Fruit fly (Drosophila melanogaster): ENCODE measurements around the gene CG2991.

Gene CG2991

DNA sequence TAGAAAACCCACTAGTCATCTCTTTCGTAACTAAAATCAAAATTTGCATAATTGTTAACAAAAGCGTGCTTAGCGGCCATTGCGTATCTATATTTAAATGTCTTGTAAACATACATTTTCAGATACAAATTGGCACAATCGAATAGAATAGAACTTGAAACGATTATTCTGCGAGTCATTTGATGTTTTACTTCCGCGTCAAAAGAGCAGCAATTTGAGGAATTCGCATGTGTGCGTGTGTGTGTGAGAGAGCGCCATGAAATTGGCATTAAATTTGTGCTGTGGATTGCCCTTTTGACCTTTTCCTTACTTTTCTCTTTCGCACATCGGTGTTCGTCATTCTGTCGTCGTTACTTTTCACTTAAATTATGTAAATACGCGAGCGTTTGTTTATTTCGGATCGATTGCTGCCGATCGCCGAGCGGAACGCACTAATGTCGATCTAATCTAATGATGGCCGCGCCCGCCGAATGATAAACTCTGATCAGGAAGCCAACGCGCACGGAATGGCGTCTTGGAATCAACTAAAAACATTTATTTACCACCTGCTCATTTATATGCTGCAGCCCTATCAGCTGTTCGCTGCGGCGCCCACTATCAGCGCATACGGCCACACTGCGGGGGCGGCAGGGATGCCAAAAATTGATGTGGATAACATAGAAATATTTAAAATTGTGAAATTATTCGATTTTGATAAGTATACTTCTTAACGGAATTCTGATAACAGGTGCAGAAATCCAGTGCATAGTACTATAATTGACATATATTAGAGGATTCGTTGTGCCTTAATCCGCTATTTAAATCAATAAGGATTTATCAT, 27.9 kb downstream of the CG2991 start (continued):
- TF ChIP-seq D (optimal IDR thresholded peaks at IDR 0.05): no peak
- TF ChIP-seq D (GFP tag; optimal IDR thresholded peaks at IDR 0.05): no peak
- no peak for TF ChIP-seq salm (tag; optimal IDR thresholded peaks at IDR 0.05)
- TF ChIP-seq CG11504 (tag; optimal IDR thresholded peaks at IDR 0.05): peak; percentile 41
- no peak for TF ChIP-seq CG3838 (GFP tag; optimal IDR thresholded peaks at IDR 0.05)
- peak; percentile 37; the same call in 1 of the 2 replicates for TF ChIP-seq esg (GFP tag; conservative IDR thresholded peaks at IDR 0.05)
- TF ChIP-seq GATAe (GFP tag; conservative IDR thresholded peaks at IDR 0.05): peak; percentile 73
- no peak for TF ChIP-seq CG7271 (tag; optimal IDR thresholded peaks at IDR 0.05)
- no peak for TF ChIP-seq CG7786 (GFP tag; optimal IDR thresholded peaks at IDR 0.05)
- peak; percentile 69 for TF ChIP-seq cg (GFP tag; optimal IDR thresholded peaks at IDR 0.05)
- TF ChIP-seq trem (tag; optimal IDR thresholded peaks at IDR 0.05): peak; percentile 34
- no peak; the same call in 2 of the 3 replicates for TF ChIP-seq zen2 (GFP tag; IDR thresholded peaks at IDR 0.05; ENCODE audit: partially characterized antibody)
- peak; percentile 30 for TF ChIP-seq ems (GFP tag; optimal IDR thresholded peaks at IDR 0.05)
- TF ChIP-seq vnd (GFP tag; IDR thresholded peaks at IDR 0.05; ENCODE audit: partially characterized antibody): no peak
- TF ChIP-seq onecut (GFP tag; IDR thresholded peaks at IDR 0.05): peak; percentile 58
- TF ChIP-seq unc-4 (GFP tag; IDR thresholded peaks at IDR 0.05; ENCODE audit: partially characterized antibody): peak; percentile 16; the same call in 1 of the 2 replicates
- TF ChIP-seq pita (GFP tag; optimal IDR thresholded peaks at IDR 0.05): no peak
- no peak for TF ChIP-seq prd (optimal IDR thresholded peaks at IDR 0.05)
- peak; percentile 53 for TF ChIP-seq prd (GFP tag; IDR thresholded peaks at IDR 0.05)
- no peak; the same call in 1 of the 2 replicates for TF ChIP-seq sisA (GFP tag; IDR thresholded peaks at IDR 0.05)
- no peak for TF ChIP-seq CG3065 (GFP tag; optimal IDR thresholded peaks at IDR 0.05)
- TF ChIP-seq CG13424 (tag; optimal IDR thresholded peaks at IDR 0.05): peak; percentile 52
- peak; percentile 60 for TF ChIP-seq lab (GFP tag; optimal IDR thresholded peaks at IDR 0.05)
- TF ChIP-seq HLH54F (GFP tag; optimal IDR thresholded peaks at IDR 0.05): peak; percentile 27
- TF ChIP-seq Eip74EF (GFP tag; optimal IDR thresholded peaks at IDR 0.05): peak in 1 of 2 experiments; percentile 85
- no peak for TF ChIP-seq Ravus (GFP tag; IDR thresholded peaks at IDR 0.05)
- peak; percentile 31 for TF ChIP-seq CG2116 (GFP tag; optimal IDR thresholded peaks at IDR 0.05)
- no peak for TF ChIP-seq CG6689 (GFP tag; IDR thresholded peaks at IDR 0.05)
- peak; percentile 15 for TF ChIP-seq fd102C (GFP tag; optimal IDR thresholded peaks at IDR 0.05)
- no peak for TF ChIP-seq bab2 (GFP tag; optimal IDR thresholded peaks at IDR 0.05)
- TF ChIP-seq twi (tag; optimal IDR thresholded peaks at IDR 0.05): peak; percentile 22
- TF ChIP-seq tap (tag; optimal IDR thresholded peaks at IDR 0.05): no peak
- TF ChIP-seq CG10462 (GFP tag; optimal IDR thresholded peaks at IDR 0.05): no peak
- TF ChIP-seq az2 (GFP tag; optimal IDR thresholded peaks at IDR 0.05): no peak
- TF ChIP-seq lola (GFP tag; optimal IDR thresholded peaks at IDR 0.05): peak in 1 of 3 experiments; percentile 47
- TF ChIP-seq Hmr (GFP tag; optimal IDR thresholded peaks at IDR 0.05): peak; percentile 58
- TF ChIP-seq CG10979 (tag; optimal IDR thresholded peaks at IDR 0.05): no peak
- TF ChIP-seq ap (GFP tag; IDR thresholded peaks at IDR 0.05): no peak
- no peak for TF ChIP-seq croc (GFP tag; conservative IDR thresholded peaks at IDR 0.05)
- peak; percentile 64; the same call in 2 of the 3 replicates for TF ChIP-seq zfh1 (GFP tag; IDR thresholded peaks at IDR 0.05)
- TF ChIP-seq vvl (GFP tag; IDR thresholded peaks at IDR 0.05): peak; percentile 68
- TF ChIP-seq slou (GFP tag; optimal IDR thresholded peaks at IDR 0.05): no peak
- no peak for TF ChIP-seq pan (optimal IDR thresholded peaks at IDR 0.05)
- peak in 1 of 2 experiments; percentile 59 for TF ChIP-seq pan (GFP tag; optimal IDR thresholded peaks at IDR 0.05 in 1 of 2, IDR thresholded peaks at IDR 0.05 in 1 of 2)
- peak in 1 of 2 experiments; percentile 7 for TF ChIP-seq bsh (GFP tag; optimal IDR thresholded peaks at IDR 0.05)
- no peak for TF ChIP-seq CG9215 (GFP tag; IDR thresholded peaks at IDR 0.05)
- no peak for TF ChIP-seq CG8089 (GFP tag; optimal IDR thresholded peaks at IDR 0.05)
- peak; percentile 96 for TF ChIP-seq sr (GFP tag; IDR thresholded peaks at IDR 0.05)
- TF ChIP-seq BEAF-32 (GFP tag; optimal IDR thresholded peaks at IDR 0.05): no peak

All from whole organism, embryonic.